Worm (Caenorhabditis elegans): ENCODE measurements around the gene srh-24.

Gene srh-24

ce11 chrV:13984828-13985227, 24.0 kb upstream of the srh-24 start, which contains the start of gene end-1:
Gene end-1 (plus strand): TSS chrV:13985128.
- TF ChIP-seq egrh-3 (GFP tag; IDR thresholded peaks at IDR 0.05) (no peak), pha-4 (tag; optimal IDR thresholded peaks at IDR 0.05) (no peak), ceh-27 (GFP tag; optimal IDR thresholded peaks at IDR 0.05) (no peak), Y53F4B.3 (GFP tag; IDR thresholded peaks at IDR 0.05) (no peak), chd-7 (tag; optimal IDR thresholded peaks at IDR 0.05) (no peak), lin-35 (GFP tag; optimal IDR thresholded peaks at IDR 0.05) (no peak), F39B2.1 (GFP tag; IDR thresholded peaks at IDR 0.05) (no peak), cebp-1 (GFP tag; IDR thresholded peaks at IDR 0.05) (no peak), cebp-1 (tag; optimal IDR thresholded peaks at IDR 0.05) (no peak), nhr-120 (GFP tag; IDR thresholded peaks at IDR 0.05) (no peak), tlf-1 (GFP tag; optimal IDR thresholded peaks at IDR 0.05) (no peak), B0261.1 (tag; optimal IDR thresholded peaks at IDR 0.05) (no peak), nfyb-1 (GFP tag; IDR thresholded peaks at IDR 0.05) (no peak), ets-4 (GFP tag; optimal IDR thresholded peaks at IDR 0.05) (no peak), pbrm-1 (GFP tag; IDR thresholded peaks at IDR 0.05) (no peak), mel-28 (tag; optimal IDR thresholded peaks at IDR 0.05; ENCODE audit: borderline replicate concordance) (no peak), B0336.3 (GFP tag; IDR thresholded peaks at IDR 0.05) (no peak)

- TF ChIP-seq die-1 (tag; optimal IDR thresholded peaks at IDR 0.05) (no peak), ceh-40 (GFP tag; IDR thresholded peaks at IDR 0.05) (no peak), Y95B8A.8 (GFP tag; IDR thresholded peaks at IDR 0.05) (no peak), Y53F4B.3 (GFP tag; IDR thresholded peaks at IDR 0.05) (no peak), rcor-1 (GFP tag; IDR thresholded peaks at IDR 0.05) (no peak), snpc-1.1 (tag; optimal IDR thresholded peaks at IDR 0.05; ENCODE audit: insufficient read depth) (no peak), pbrm-1 (GFP tag; IDR thresholded peaks at IDR 0.05) (no peak), F57C9.4 (tag; optimal IDR thresholded peaks at IDR 0.05) (no peak), Y79H2A.3 (GFP tag; conservative IDR thresholded peaks at IDR 0.05) (no peak)
These were observed 20.9 kb upstream of the srh-24 start for ce11 chrV:13981677-13982076.

DNA sequence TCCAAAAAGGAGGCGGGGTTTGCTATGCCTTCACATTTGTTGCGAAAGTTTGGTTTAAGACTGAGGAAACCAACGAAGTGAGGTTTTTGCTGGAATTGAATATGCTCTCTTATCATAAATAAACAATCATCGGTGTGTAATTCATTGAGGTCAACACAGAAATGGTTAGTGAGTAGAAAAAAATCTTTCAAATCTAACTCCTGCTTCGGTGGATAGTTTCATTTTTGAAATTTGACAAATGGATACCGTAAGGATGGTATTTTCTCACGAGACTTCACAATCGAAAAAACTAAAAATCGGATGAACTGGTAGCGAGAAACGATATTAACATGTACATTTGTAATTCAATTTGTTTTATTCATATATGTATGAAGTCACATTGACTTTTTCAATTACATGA, 20.0 kb upstream of the srh-24 start, which contains the start of gene eol-1:
Gene eol-1, minus strand, starts transcription at position 101 of the 400 bp plus-strand sequence.
- TF ChIP-seq F23B12.7 (tag; optimal IDR thresholded peaks at IDR 0.05; ENCODE audit: insufficient read depth) = no peak
- no peak for TF ChIP-seq hsf-1 (GFP tag; IDR thresholded peaks at IDR 0.05)
- no peak for TF ChIP-seq rec-8 (tag; optimal IDR thresholded peaks at IDR 0.05)
- no peak for TF ChIP-seq B0019.2 (GFP tag; conservative IDR thresholded peaks at IDR 0.05)
- no peak for TF ChIP-seq ceh-27 (GFP tag; optimal IDR thresholded peaks at IDR 0.05)
- TF ChIP-seq nhr-120 (GFP tag; IDR thresholded peaks at IDR 0.05) = no peak
- TF ChIP-seq ekl-4 (GFP tag; IDR thresholded peaks at IDR 0.05) = no peak
- no peak for TF ChIP-seq ztf-28 (GFP tag; IDR thresholded peaks at IDR 0.05)
- TF ChIP-seq sdz-38 (tag; optimal IDR thresholded peaks at IDR 0.05) = no peak
- TF ChIP-seq ceh-79 (tag; optimal IDR thresholded peaks at IDR 0.05) = no peak
- no peak for TF ChIP-seq rcor-1 (GFP tag; IDR thresholded peaks at IDR 0.05)
- TF ChIP-seq ztf-26 (tag; optimal IDR thresholded peaks at IDR 0.05) = no peak
- no peak for TF ChIP-seq F57C9.4 (tag; optimal IDR thresholded peaks at IDR 0.05)
- TF ChIP-seq C17E4.6 (GFP tag; IDR thresholded peaks at IDR 0.05) = no peak
- TF ChIP-seq zim-3 (tag; optimal IDR thresholded peaks at IDR 0.05) = no peak

Measured in whole organism, young adult.